Fruit fly (Drosophila melanogaster) whole organism, adult: ENCODE data around the gene CG13708.

ENCODE experiments used
- CG11617 ChIP-seq: fragments of 200-800 bp; sonication (Bioruptor generic); optimal IDR thresholded peaks from 2 replicates; lab custom pipeline; 2017; ENCODE audit warnings: mild to moderate bottlenecking, missing biosample characterization, missing genetic modification reagents, missing genetic modification characterization
- CG12768 ChIP-seq: fragments of 200-800 bp; sonication (Bioruptor generic); optimal IDR thresholded peaks from 2 replicates; lab custom pipeline; 2017; ENCODE audit warnings: missing biosample characterization, missing genetic modification characterization, mild to moderate bottlenecking, moderate library complexity, missing genetic modification reagents
- CG14711 ChIP-seq: fragments of 200-800 bp; sonication (Bioruptor generic); optimal IDR thresholded peaks from 2 replicates; lab custom pipeline; 2018; ENCODE audit warnings: missing biosample characterization, mild to moderate bottlenecking, missing genetic modification characterization, moderate library complexity
- CG1620 ChIP-seq: fragments of 200-800 bp; sonication (Bioruptor generic); optimal IDR thresholded peaks from 2 replicates; lab custom pipeline; 2016; ENCODE audit warnings: missing biosample characterization, missing genetic modification characterization
- CG33017 ChIP-seq: fragments of 200-800 bp; sonication (Bioruptor generic); optimal IDR thresholded peaks from 2 replicates; lab custom pipeline; 2018; ENCODE audit warnings: missing biosample characterization, mild to moderate bottlenecking, missing genetic modification characterization, moderate library complexity
- CG5204 ChIP-seq: fragments of 200-800 bp; sonication (Bioruptor generic); optimal IDR thresholded peaks from 2 replicates; lab custom pipeline; 2016; ENCODE audit warnings: missing biosample characterization, missing genetic modification characterization
- CG7045 ChIP-seq: fragments of 200-800 bp; sonication (Bioruptor generic); optimal IDR thresholded peaks from 2 replicates; lab custom pipeline; 2017; ENCODE audit warnings: missing biosample characterization, mild to moderate bottlenecking, missing genetic modification characterization
- CG7101 ChIP-seq: fragments of 200-800 bp; sonication (Bioruptor generic); optimal IDR thresholded peaks from 2 replicates; lab custom pipeline; 2018; ENCODE audit warnings: missing biosample characterization, mild to moderate bottlenecking, missing genetic modification characterization, moderate library complexity
- Clk ChIP-seq: fragments of 200-800 bp; sonication (Bioruptor generic); optimal IDR thresholded peaks from 2 replicates; lab custom pipeline; 2017; ENCODE audit warnings: missing biosample characterization, missing genetic modification characterization
- Crg-1 ChIP-seq: fragments of 200-800 bp; sonication (Bioruptor generic); optimal IDR thresholded peaks from 2 replicates; lab custom pipeline; 2016; ENCODE audit warnings: missing biosample characterization, missing genetic modification characterization
- Hr96 ChIP-seq: fragments of 200-800 bp; sonication (Bioruptor generic); optimal IDR thresholded peaks from 2 replicates; lab custom pipeline; 2016; ENCODE audit warnings: missing biosample characterization, missing genetic modification characterization
- Mnt ChIP-seq: fragments of 200-800 bp; sonication (Bioruptor generic); optimal IDR thresholded peaks from 2 replicates; lab custom pipeline; 2016; ENCODE audit warnings: missing biosample characterization, mild to moderate bottlenecking, missing genetic modification characterization
- bab1 ChIP-seq: fragments of 200-800 bp; sonication (Bioruptor generic); optimal IDR thresholded peaks from 3 replicates; lab custom pipeline; 2019; ENCODE audit warnings: missing biosample characterization, mild to moderate bottlenecking, missing genetic modification characterization, moderate library complexity
- cic ChIP-seq: fragments of 200-800 bp; sonication (Bioruptor generic); optimal IDR thresholded peaks from 2 replicates; lab custom pipeline; 2017; ENCODE audit warnings: missing biosample characterization, mild to moderate bottlenecking, missing genetic modification characterization, moderate library complexity
- cnc ChIP-seq, 2 experiments: fragments of >200 bp; optimal IDR thresholded peaks; 2 replicates each; lab custom pipeline; 2017
- kay ChIP-seq: fragments of 200-800 bp; sonication (Bioruptor generic); peaks from one replicate; lab custom pipeline; 2016; ENCODE audit warnings: missing biosample characterization, missing genetic modification characterization, borderline replicate concordance
- ovo ChIP-seq: fragments of 200-800 bp; sonication (Bioruptor generic); optimal IDR thresholded peaks from 2 replicates; lab custom pipeline; 2016; ENCODE audit warnings: missing biosample characterization, missing genetic modification characterization
- pad ChIP-seq: fragments of 200-800 bp; sonication (Bioruptor generic); optimal IDR thresholded peaks from 3 replicates; lab custom pipeline; 2017; ENCODE audit warnings: missing biosample characterization, missing genetic modification characterization, mild to moderate bottlenecking, moderate library complexity, missing genetic modification reagents
- tj ChIP-seq: fragments of 200-800 bp; sonication (Bioruptor generic); optimal IDR thresholded peaks from 3 replicates; lab custom pipeline; 2017; ENCODE audit warnings: missing biosample characterization, mild to moderate bottlenecking, missing genetic modification characterization, moderate library complexity
- toe ChIP-seq: fragments of 200-800 bp; sonication (Bioruptor generic); optimal IDR thresholded peaks from 2 replicates; lab custom pipeline; 2016; ENCODE audit warnings: missing biosample characterization, missing genetic modification characterization

The CG13708 gene

DNA sequence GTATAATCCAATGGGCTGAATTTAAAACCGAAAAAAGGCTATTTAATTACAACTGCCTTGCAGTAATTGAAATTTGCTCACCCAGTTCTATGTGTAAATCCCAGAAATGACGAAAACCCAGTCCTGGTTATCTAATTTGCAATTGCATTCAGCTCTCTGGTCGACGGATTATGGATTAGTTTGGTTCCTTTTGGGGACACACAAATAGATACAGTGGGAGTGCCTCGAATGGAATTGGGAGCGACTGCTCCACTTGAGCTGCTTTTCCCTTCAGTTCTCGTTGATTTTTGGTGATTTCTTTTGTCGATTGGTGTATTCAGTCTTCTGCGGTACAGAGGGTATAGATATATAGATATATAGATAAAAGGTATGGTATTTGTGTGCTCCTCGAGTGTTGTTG lies at the start of gene CG13708:
CG13708 (minus strand) TSS at position 101 of the 400 bp plus-strand sequence.
- TF ChIP-seq CG14711 (no peak), CG12768 (GFP tag; lab: Kevin White, UChicago) (no peak), Hr96 (GFP tag; lab: Kevin White, UChicago) (no peak), CG1620 (GFP tag; lab: Kevin White, UChicago) (no peak), cic (no peak)

DNA sequence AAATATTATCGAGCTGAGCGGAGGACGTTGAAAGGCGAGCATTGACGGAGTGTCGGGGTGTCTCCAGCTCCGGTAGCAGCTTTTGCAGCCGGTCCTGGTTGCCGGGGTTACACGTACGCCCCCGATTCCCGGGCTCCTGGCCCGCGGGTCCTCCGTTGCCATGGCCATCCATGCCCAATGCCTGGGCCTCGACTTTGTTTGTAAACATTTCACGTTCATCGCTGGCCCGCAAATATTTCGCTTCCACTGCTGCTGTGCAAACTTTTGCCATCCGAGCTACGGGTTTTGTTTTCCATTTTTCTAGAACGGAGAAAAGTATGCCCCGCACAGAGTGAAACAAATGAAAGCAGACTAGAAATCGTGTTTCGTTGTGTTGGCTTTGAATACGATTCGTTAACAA lies 27.6 kb upstream of the CG13708 start, which contains the start of gene Dnah3:
Dnah3 (plus strand) TSS at position 301 of the 400 bp plus-strand sequence.
- no peak for TF ChIP-seq cnc (optimal IDR thresholded peaks at IDR 0.05; lab: Kevin White, UChicago)
- TF ChIP-seq pad (GFP tag; lab: Kevin White, UChicago) = no peak
- no peak for TF ChIP-seq Clk (GFP tag; lab: Kevin White, UChicago)
- TF ChIP-seq CG33017 (tag; lab: Kevin White, UChicago) = no peak
- no peak for TF ChIP-seq CG7045 (GFP tag; lab: Kevin White, UChicago)
- TF ChIP-seq tj (GFP tag; lab: Kevin White, UChicago) = no peak
- no peak for TF ChIP-seq CG7101 (tag; lab: Kevin White, UChicago)
- TF ChIP-seq kay (GFP tag; lab: Kevin White, UChicago) = no peak
- no peak for TF ChIP-seq CG5204 (GFP tag; lab: Kevin White, UChicago)
- no peak for TF ChIP-seq ovo (GFP tag; lab: Kevin White, UChicago)
- no peak for TF ChIP-seq Mnt
- TF ChIP-seq CG14711 = no peak
- no peak for TF ChIP-seq CG12768 (GFP tag; lab: Kevin White, UChicago)
- no peak for TF ChIP-seq bab1 (GFP tag; lab: Kevin White, UChicago)

- TF ChIP-seq CG33017 (tag; lab: Kevin White, UChicago) (no peak), Hr96 (GFP tag; lab: Kevin White, UChicago) (no peak), CG14711 (no peak), pad (GFP tag; lab: Kevin White, UChicago) (no peak), CG7045 (GFP tag; lab: Kevin White, UChicago) (no peak), toe (GFP tag; lab: Kevin White, UChicago) (no peak), CG11617 (GFP tag; lab: Kevin White, UChicago) (no peak), CG7101 (tag; lab: Kevin White, UChicago) (no peak), kay (GFP tag; lab: Kevin White, UChicago) (no peak), cic (no peak)
Observed at dm6 chr3L:4860370-4860769, 27.0 kb upstream of the CG13708 start, which contains the start of gene CG32235. Gene CG32235 (minus strand): TSS chr3L:4860470.

dm6 chr3L:4855208-4855607 lies 21.8 kb upstream of the CG13708 start:
- TF ChIP-seq tj (GFP tag; lab: Kevin White, UChicago) (no peak), Hr96 (GFP tag; lab: Kevin White, UChicago) (no peak), CG12768 (GFP tag; lab: Kevin White, UChicago) (no peak), CG1620 (GFP tag; lab: Kevin White, UChicago) (no peak), bab1 (GFP tag; lab: Kevin White, UChicago) (no peak), CG14711 (no peak)

- TF ChIP-seq ovo (GFP tag; lab: Kevin White, UChicago) = no peak
- TF ChIP-seq CG1620 (GFP tag; lab: Kevin White, UChicago) = no peak
- no peak for TF ChIP-seq Hr96 (GFP tag; lab: Kevin White, UChicago)
- no peak for TF ChIP-seq Crg-1 (GFP tag; lab: Kevin White, UChicago)
- no peak for TF ChIP-seq CG14711
- TF ChIP-seq CG7045 (GFP tag; lab: Kevin White, UChicago) = no peak
Observed at dm6 chr3L:4854153-4854552, 20.8 kb upstream of the CG13708 start.

DNA sequence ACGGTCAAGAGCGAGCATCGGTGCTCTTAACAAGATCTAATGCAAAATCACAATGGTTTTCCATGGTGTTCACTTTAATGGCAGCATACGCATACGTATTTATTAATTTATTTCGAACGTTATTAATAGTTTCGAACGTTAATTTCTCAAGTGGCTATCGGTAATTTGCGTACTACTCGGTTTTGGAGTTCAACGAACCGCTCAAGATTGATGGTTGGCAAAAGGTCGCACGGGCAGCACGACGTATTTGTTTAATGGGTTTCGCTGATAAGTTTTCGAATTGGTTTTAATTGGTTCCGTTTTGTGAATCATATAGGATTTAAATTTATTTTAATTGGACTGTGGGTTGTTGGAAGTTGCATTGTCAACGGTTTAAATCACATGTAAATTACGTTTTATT lies 19.7 kb upstream of the CG13708 start:
- TF ChIP-seq Clk (GFP tag; lab: Kevin White, UChicago) = no peak
- no peak for TF ChIP-seq CG14711
- no peak for TF ChIP-seq CG7045 (GFP tag; lab: Kevin White, UChicago)
- no peak for TF ChIP-seq CG12768 (GFP tag; lab: Kevin White, UChicago)

DNA sequence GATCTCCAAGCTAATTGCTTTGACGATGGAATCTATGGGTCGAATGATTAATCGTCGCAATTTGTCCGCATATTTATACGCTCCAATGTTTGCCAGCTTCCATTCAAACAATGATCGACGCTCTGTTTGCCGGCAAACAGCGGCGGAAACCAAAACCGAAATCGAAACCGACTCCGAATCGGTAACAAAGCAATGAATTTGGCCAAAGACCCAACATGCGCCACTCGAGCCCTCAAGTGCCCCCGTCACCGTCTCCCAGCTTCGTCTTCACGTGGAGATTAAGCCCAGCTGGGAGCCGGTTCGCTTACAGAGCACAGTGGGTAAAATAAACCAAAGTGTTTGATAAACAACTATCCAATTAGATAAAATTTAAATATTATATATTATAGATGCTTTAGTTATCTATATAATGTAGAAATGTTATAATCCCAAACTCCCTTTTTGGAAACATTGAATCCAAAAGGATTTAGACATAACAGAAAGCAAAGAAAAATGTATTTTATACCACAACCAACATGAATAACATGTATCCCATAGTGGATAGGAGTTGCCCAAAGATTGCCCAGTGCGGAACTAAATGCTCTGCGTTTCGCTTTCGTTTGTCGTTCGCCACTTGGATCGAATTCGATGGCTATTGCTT lies 19.1 kb upstream of the CG13708 start, which contains the start of gene CG32237:
CG32237 (minus strand) TSS at position 51 of the 640 bp plus-strand sequence.
- TF ChIP-seq bab1 (GFP tag; lab: Kevin White, UChicago) (no peak), toe (GFP tag; lab: Kevin White, UChicago) (no peak), CG12768 (GFP tag; lab: Kevin White, UChicago) (no peak)

dm6 chr3L:4848066-4848465 lies 14.7 kb upstream of the CG13708 start:
- TF ChIP-seq Hr96 (GFP tag; lab: Kevin White, UChicago) (no peak), CG12768 (GFP tag; lab: Kevin White, UChicago) (no peak), ovo (GFP tag; lab: Kevin White, UChicago) (no peak), pad (GFP tag; lab: Kevin White, UChicago) (no peak), Clk (GFP tag; lab: Kevin White, UChicago) (no peak), bab1 (GFP tag; lab: Kevin White, UChicago) (no peak), CG11617 (GFP tag; lab: Kevin White, UChicago) (no peak), CG14711 (no peak), toe (GFP tag; lab: Kevin White, UChicago) (no peak), CG5204 (GFP tag; lab: Kevin White, UChicago) (no peak), tj (GFP tag; lab: Kevin White, UChicago) (no peak), kay (GFP tag; lab: Kevin White, UChicago) (no peak), Crg-1 (GFP tag; lab: Kevin White, UChicago) (no peak), CG33017 (tag; lab: Kevin White, UChicago) (no peak)
